Worm (Caenorhabditis elegans) whole organism, L3 larva: Measurements from ENCODE around the gene dhs-16.

Source experiments
- ZK546.5 ChIP-seq: sonication (generic microtip); optimal IDR thresholded peaks from 2 replicates; lab custom pipeline; 2017; ENCODE audit warnings: missing biosample characterization, missing genetic modification characterization
- aly-2 ChIP-seq: fragments of 150-350 bp; optimal IDR thresholded peaks from 2 replicates; lab custom pipeline; 2014; ENCODE audit warnings: missing biosample characterization, missing genetic modification characterization
- ama-1 ChIP-seq: fragments of 150-350 bp; optimal IDR thresholded peaks from 2 replicates; lab custom pipeline; 2018
- ceh-16 ChIP-seq: sonication (generic microtip); optimal IDR thresholded peaks from 2 replicates; lab custom pipeline; 2017; ENCODE audit warnings: missing biosample characterization, missing genetic modification characterization
- ceh-28 ChIP-seq: fragments of 150-350 bp; optimal IDR thresholded peaks from 2 replicates; lab custom pipeline; 2014; ENCODE audit warnings: missing biosample characterization, missing genetic modification reagents, missing genetic modification characterization
- ceh-82 ChIP-seq: fragments of 150-350 bp; optimal IDR thresholded peaks from 2 replicates; lab custom pipeline; 2014; ENCODE audit warnings: missing biosample characterization, missing genetic modification characterization
- egl-27 ChIP-seq: sonication (generic microtip); optimal IDR thresholded peaks from 4 replicates; lab custom pipeline; 2017; ENCODE audit warnings: missing biosample characterization, missing genetic modification reagents, missing genetic modification characterization
- egl-5 ChIP-seq: fragments of 150-350 bp; optimal IDR thresholded peaks from 2 replicates; lab custom pipeline; 2017; ENCODE audit warnings: missing biosample characterization, missing genetic modification reagents, missing genetic modification characterization, inconsistent platforms
- elt-1 ChIP-seq: fragments of 150-350 bp; optimal IDR thresholded peaks from 2 replicates; lab custom pipeline; 2014; ENCODE audit warnings: missing biosample characterization, missing genetic modification characterization
- elt-2 ChIP-seq: sonication (generic microtip); optimal IDR thresholded peaks from 2 replicates; lab custom pipeline; 2016; ENCODE audit warnings: missing genetic modification reagents, mild to moderate bottlenecking, missing genetic modification characterization, missing compliant biosample characterization
- elt-3 ChIP-seq, 3 experiments: fragments of 150-350 bp in 1 of 3; sonication (generic microtip) in 2 of 3; optimal IDR thresholded peaks; 2 replicates in 2 of 3; 4 replicates in 1 of 3; lab custom pipeline; 2014 to 2017; ENCODE audit warnings: missing biosample characterization in 3 of 3, missing genetic modification characterization in 3 of 3
- eor-1 ChIP-seq, 2 experiments: fragments of 150-350 bp; optimal IDR thresholded peaks; 2 replicates each; lab custom pipeline; 2014 to 2018; ENCODE audit warnings: missing biosample characterization in 2 of 2, missing genetic modification characterization in 2 of 2
- fkh-10 ChIP-seq: sonication (generic microtip); optimal IDR thresholded peaks from 2 replicates; lab custom pipeline; 2017; ENCODE audit warnings: missing biosample characterization, missing genetic modification reagents, missing genetic modification characterization
- fkh-2 ChIP-seq: fragments of 150-350 bp; optimal IDR thresholded peaks from 2 replicates; lab custom pipeline; 2014; ENCODE audit warnings: missing biosample characterization, missing genetic modification reagents, missing genetic modification characterization
- fos-1 ChIP-seq: fragments of 150-350 bp; optimal IDR thresholded peaks from 2 replicates; lab custom pipeline; 2014; ENCODE audit warnings: missing biosample characterization, missing genetic modification characterization
- hmg-11 ChIP-seq: sonication (generic microtip); optimal IDR thresholded peaks from 2 replicates; lab custom pipeline; 2016; ENCODE audit warnings: missing genetic modification characterization, missing compliant biosample characterization
- jun-1 ChIP-seq: fragments of 150-350 bp; optimal IDR thresholded peaks from 2 replicates; lab custom pipeline; 2014; ENCODE audit warnings: missing biosample characterization, missing genetic modification reagents, missing genetic modification characterization
- lin-15B ChIP-seq: fragments of 150-350 bp; optimal IDR thresholded peaks from 2 replicates; lab custom pipeline; 2014; ENCODE audit warnings: missing biosample characterization, missing genetic modification characterization
- lin-39 ChIP-seq: fragments of 150-350 bp; optimal IDR thresholded peaks from 2 replicates; lab custom pipeline; 2018; ENCODE audit warnings: missing biosample characterization, missing genetic modification reagents, missing genetic modification characterization
- mdl-1 ChIP-seq: fragments of 150-350 bp; optimal IDR thresholded peaks from 2 replicates; lab custom pipeline; 2014; ENCODE audit warnings: missing biosample characterization, missing genetic modification characterization
- nfya-1 ChIP-seq: sonication (generic microtip); optimal IDR thresholded peaks from 2 replicates; lab custom pipeline; 2017; ENCODE audit warnings: missing genetic modification characterization, mild to moderate bottlenecking, missing compliant biosample characterization, antibody characterized with exemption, moderate library complexity; ENCODE audit not compliant: insufficient read depth
- nhr-11 ChIP-seq: fragments of 150-350 bp; optimal IDR thresholded peaks from 2 replicates; lab custom pipeline; 2014; ENCODE audit warnings: missing biosample characterization, missing genetic modification characterization
- nhr-12 ChIP-seq: fragments of 150-350 bp; optimal IDR thresholded peaks from 2 replicates; lab custom pipeline; 2014; ENCODE audit warnings: missing biosample characterization, missing genetic modification characterization
- nhr-23 ChIP-seq: fragments of 150-350 bp; optimal IDR thresholded peaks from 2 replicates; lab custom pipeline; 2014; ENCODE audit warnings: missing biosample characterization, missing genetic modification reagents, missing genetic modification characterization
- nhr-237 ChIP-seq: fragments of 150-350 bp; optimal IDR thresholded peaks from 2 replicates; lab custom pipeline; 2014; ENCODE audit warnings: missing biosample characterization, missing genetic modification characterization
- nhr-28 ChIP-seq: fragments of 150-350 bp; optimal IDR thresholded peaks from 2 replicates; lab custom pipeline; 2014; ENCODE audit warnings: missing biosample characterization, missing genetic modification characterization
- nhr-43 ChIP-seq: sonication (generic microtip); optimal IDR thresholded peaks from 2 replicates; lab custom pipeline; 2016; ENCODE audit warnings: mild to moderate bottlenecking, missing genetic modification characterization, missing compliant biosample characterization; ENCODE audit not compliant: poor library complexity, severe bottlenecking
- nhr-67 ChIP-seq: fragments of 150-350 bp; optimal IDR thresholded peaks from 2 replicates; lab custom pipeline; 2014; ENCODE audit warnings: missing biosample characterization, missing genetic modification characterization
- nhr-77 ChIP-seq: fragments of 150-350 bp; optimal IDR thresholded peaks from 2 replicates; lab custom pipeline; 2014; ENCODE audit warnings: missing biosample characterization, missing genetic modification characterization
- pha-4 ChIP-seq: fragments of 150-350 bp; optimal IDR thresholded peaks from 2 replicates; lab custom pipeline; 2014; ENCODE audit warnings: missing biosample characterization, missing genetic modification reagents, missing genetic modification characterization
- pqm-1 ChIP-seq: fragments of 150-350 bp; optimal IDR thresholded peaks from 2 replicates; lab custom pipeline; 2017; ENCODE audit warnings: missing biosample characterization, missing genetic modification characterization, inconsistent platforms
- snpc-4 ChIP-seq: fragments of 150-350 bp; optimal IDR thresholded peaks from 2 replicates; lab custom pipeline; 2014; ENCODE audit warnings: missing biosample characterization, missing genetic modification characterization
- unc-39 ChIP-seq: sonication (generic microtip); optimal IDR thresholded peaks from 4 replicates; lab custom pipeline; 2017; ENCODE audit warnings: missing biosample characterization, missing genetic modification characterization
- unc-62 ChIP-seq: fragments of 150-350 bp; sonication (generic microtip); optimal IDR thresholded peaks from 4 replicates; lab custom pipeline; 2014; ENCODE audit warnings: missing biosample characterization, missing genetic modification reagents, missing genetic modification characterization
- ztf-4 ChIP-seq: fragments of 150-350 bp; optimal IDR thresholded peaks from 2 replicates; lab custom pipeline; 2014; ENCODE audit warnings: missing biosample characterization, missing genetic modification characterization

The dhs-16 gene

ce11 chrV:6003301-6003700, 19.8 kb downstream of the dhs-16 start, which contains the start of gene fos-1:
fos-1 (plus strand) TSS chrV:6003601.
- no peak for TF ChIP-seq ZK546.5 (tag; lab: Kevin White, UChicago)

ce11 chrV:6007927-6008326, 24.4 kb downstream of the dhs-16 start:
- TF ChIP-seq unc-39 = no peak
- TF ChIP-seq hmg-11 (tag; lab: Kevin White, UChicago) = no peak
- no peak for TF ChIP-seq nhr-28
- no peak for TF ChIP-seq unc-62
- TF ChIP-seq ceh-16 (tag; lab: Kevin White, UChicago) = no peak
- no peak for TF ChIP-seq egl-27 (tag; lab: Kevin White, UChicago)
- TF ChIP-seq, all 47 proteins: peak for 0

ce11 chrV:6010642-6011041, 27.1 kb downstream of the dhs-16 start:
- no peak for TF ChIP-seq pha-4 (tag; lab: Kevin White, UChicago)
- peak; percentile 64 for TF ChIP-seq jun-1

- TF ChIP-seq pqm-1 (tag; lab: Kevin White, UChicago) = peak; percentile 32
- TF ChIP-seq elt-3 (tag; optimal IDR thresholded peaks at IDR 0.05; lab: Kevin White, UChicago) = no peak
- no peak for TF ChIP-seq unc-62
- no peak for TF ChIP-seq eor-1 (tag; optimal IDR thresholded peaks at IDR 0.05; lab: Kevin White, UChicago)
- no peak for TF ChIP-seq pha-4 (tag; lab: Kevin White, UChicago)
- TF ChIP-seq aly-2 (tag; lab: Kevin White, UChicago) = no peak
- peak; percentile 45 for TF ChIP-seq elt-2 (tag; lab: Kevin White, UChicago)
- no peak for TF ChIP-seq ZK546.5 (tag; lab: Kevin White, UChicago)
- no peak for TF ChIP-seq ama-1 (lab: Kevin White, UChicago)
- no peak for TF ChIP-seq lin-15B (tag; lab: Kevin White, UChicago)
- TF ChIP-seq fos-1 (tag; lab: Kevin White, UChicago) = no peak
- TF ChIP-seq nhr-43 (tag; lab: Kevin White, UChicago) = no peak
- no peak for TF ChIP-seq nhr-77 (tag; lab: Kevin White, UChicago)
- TF ChIP-seq snpc-4 (tag; lab: Kevin White, UChicago) = no peak
- TF ChIP-seq nfya-1 (tag; lab: Kevin White, UChicago) = no peak
- no peak for TF ChIP-seq nhr-67 (tag; lab: Kevin White, UChicago)
- TF ChIP-seq fkh-2 (tag; lab: Kevin White, UChicago) = no peak
- no peak for TF ChIP-seq nhr-237
These were observed 28.9 kb downstream of the dhs-16 start for ce11 chrV:6012401-6012800.

- TF ChIP-seq pqm-1 (tag; lab: Kevin White, UChicago) (no peak), nhr-67 (tag; lab: Kevin White, UChicago) (no peak), ceh-82 (tag; lab: Kevin White, UChicago) (no peak), nhr-11 (no peak), nhr-23 (no peak), ztf-4 (tag; lab: Kevin White, UChicago) (no peak), egl-5 (no peak), ZK546.5 (tag; lab: Kevin White, UChicago) (no peak), unc-62 (no peak), ceh-28 (tag; lab: Kevin White, UChicago) (no peak), lin-39 (tag; lab: Kevin White, UChicago) (no peak), elt-1 (tag; lab: Kevin White, UChicago) (no peak), nhr-12 (no peak), fkh-10 (GFP tag; lab: Kevin White, UChicago) (no peak), eor-1 (tag; optimal IDR thresholded peaks at IDR 0.05; lab: Kevin White, UChicago) (no peak), pha-4 (tag; lab: Kevin White, UChicago) (no peak), ama-1 (lab: Kevin White, UChicago) (no peak), mdl-1 (tag; lab: Kevin White, UChicago) (no peak)
These were observed 32.1 kb downstream of the dhs-16 start for ce11 chrV:6015546-6016089.
